Fruit fly (Drosophila melanogaster): ENCODE measurements around the gene Boh2.

Boh2 gene

DNA sequence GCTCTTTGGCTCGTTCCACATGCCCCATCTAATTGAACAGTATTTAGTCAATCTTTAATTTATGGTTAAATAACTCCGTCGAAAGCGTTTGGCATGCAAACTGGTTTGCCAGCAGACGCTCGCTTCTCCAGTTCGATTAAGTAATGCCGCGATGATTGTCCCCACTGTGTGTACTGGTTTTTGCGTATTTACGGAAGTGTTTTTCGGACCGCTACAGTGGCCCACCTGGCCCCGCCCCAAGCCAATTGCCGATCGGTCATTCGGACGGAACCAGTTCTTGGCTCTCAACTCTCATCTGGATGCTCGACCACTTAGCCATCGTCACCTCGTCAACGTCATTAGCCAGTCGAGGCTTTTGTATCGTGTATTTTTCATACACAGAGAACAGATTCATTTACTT lies 17.9 kb downstream of the Boh2 start:
- 0 out of 4 replicates have a peak, but pooled peaks have one; percentile 5 for TF ChIP-seq chinmo (GFP tag; IDR thresholded peaks at IDR 0.05; ENCODE audit: partially characterized antibody)
- TF ChIP-seq CG3847 (GFP tag; IDR thresholded peaks at IDR 0.05) = no peak
- TF ChIP-seq dmrt11E (tag; optimal IDR thresholded peaks at IDR 0.05) = no peak
- peak in 1 of 2 experiments; percentile 21 for TF ChIP-seq Eip74EF (GFP tag; optimal IDR thresholded peaks at IDR 0.05)
- TF ChIP-seq fd96Cb (tag; optimal IDR thresholded peaks at IDR 0.05) = no peak
- TF ChIP-seq CG4360 (GFP tag; IDR thresholded peaks at IDR 0.05) = no peak
- 0 out of 2 replicates have a peak, but pooled peaks have one; percentile 32 for TF ChIP-seq Awh (GFP tag; IDR thresholded peaks at IDR 0.05)
- no peak for TF ChIP-seq Bgb (GFP tag; IDR thresholded peaks at IDR 0.05; ENCODE audit: partially characterized antibody)
- TF ChIP-seq slbo (GFP tag; IDR thresholded peaks at IDR 0.05) = no peak

DNA sequence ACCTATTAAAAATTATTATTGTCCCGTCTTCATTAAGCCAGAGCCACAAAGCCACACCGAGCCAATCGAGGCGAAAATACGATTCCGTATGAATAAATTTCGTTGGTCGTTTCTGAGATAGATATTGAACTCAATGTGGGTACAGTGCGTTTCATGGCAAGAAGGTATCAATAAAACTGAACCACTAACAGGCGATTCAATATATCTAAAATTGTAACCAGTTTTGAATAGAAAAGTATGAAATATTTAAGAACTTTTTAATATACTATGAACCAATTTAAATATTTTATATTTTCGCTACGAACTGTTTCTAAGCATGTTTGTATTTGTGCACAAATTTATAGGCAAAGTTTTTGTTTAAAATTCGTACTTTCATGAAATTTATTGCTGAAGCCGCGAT lies 20.2 kb downstream of the Boh2 start:
- TF ChIP-seq Hmx (GFP tag; optimal IDR thresholded peaks at IDR 0.05) (no peak), jumu (GFP tag; optimal IDR thresholded peaks at IDR 0.05) (no peak), CG2678 (tag; optimal IDR thresholded peaks at IDR 0.05) (peak; percentile 71), Xbp1 (GFP tag; optimal IDR thresholded peaks at IDR 0.05) (peak; percentile 46), Atf3 (GFP tag; optimal IDR thresholded peaks at IDR 0.05) (no peak), Sin3A (optimal IDR thresholded peaks at IDR 0.05) (no peak), CG17359 (tag; optimal IDR thresholded peaks at IDR 0.05) (peak; percentile 38), CG11695 (GFP tag; IDR thresholded peaks at IDR 0.05) (peak; percentile 86), ranshi (GFP tag; IDR thresholded peaks at IDR 0.05) (no peak), cas (GFP tag; IDR thresholded peaks at IDR 0.05) (no peak), kah (GFP tag; optimal IDR thresholded peaks at IDR 0.05) (no peak), vnd (GFP tag; IDR thresholded peaks at IDR 0.05; ENCODE audit: partially characterized antibody) (no peak), luna (GFP tag; optimal IDR thresholded peaks at IDR 0.05) (no peak), CG43689 (GFP tag; IDR thresholded peaks at IDR 0.05) (no peak), E2f1 (GFP tag; IDR thresholded peaks at IDR 0.05) (peak; percentile 35; the same call in 1 of the 2 replicates), CG10543 (GFP tag; optimal IDR thresholded peaks at IDR 0.05) (no peak), fd102C (GFP tag; optimal IDR thresholded peaks at IDR 0.05) (no peak), Meics (GFP tag; optimal IDR thresholded peaks at IDR 0.05) (peak; percentile 71), Dbx (GFP tag; IDR thresholded peaks at IDR 0.05) (peak; percentile 27; the same call in 1 of the 3 replicates), CG31224 (GFP tag; IDR thresholded peaks at IDR 0.05) (peak; percentile 46; the same call in 1 of the 2 replicates), Camta (GFP tag; optimal IDR thresholded peaks at IDR 0.05) (no peak), CG15269 (tag; optimal IDR thresholded peaks at IDR 0.05) (peak; percentile 79), row (GFP tag; IDR thresholded peaks at IDR 0.05) (peak; percentile 62; the same call in 2 of the 3 replicates), phol (tag; optimal IDR thresholded peaks at IDR 0.05) (no peak), Bteb2 (GFP tag; optimal IDR thresholded peaks at IDR 0.05) (peak; percentile 51), Pdp1 (GFP tag; optimal IDR thresholded peaks at IDR 0.05) (peak in 1 of 2 experiments; percentile 18), CG1832 (GFP tag; optimal IDR thresholded peaks at IDR 0.05) (no peak), dati (GFP tag; IDR thresholded peaks at IDR 0.05) (no peak), lov (optimal IDR thresholded peaks at IDR 0.05) (no peak), lov (GFP tag; IDR thresholded peaks at IDR 0.05) (no peak), CG4282 (GFP tag; optimal IDR thresholded peaks at IDR 0.05) (no peak), CG12104 (GFP tag; optimal IDR thresholded peaks at IDR 0.05) (peak; percentile 2), CG1233 (GFP tag; optimal IDR thresholded peaks at IDR 0.05) (no peak), ap (GFP tag; IDR thresholded peaks at IDR 0.05) (no peak), CG11093 (GFP tag; IDR thresholded peaks at IDR 0.05) (no peak), oc (tag; optimal IDR thresholded peaks at IDR 0.05) (no peak), da (GFP tag; optimal IDR thresholded peaks at IDR 0.05) (no peak), ERR (GFP tag; optimal IDR thresholded peaks at IDR 0.05) (no peak), tx (GFP tag; optimal IDR thresholded peaks at IDR 0.05) (peak; percentile 13), CTCF (GFP tag; optimal IDR thresholded peaks at IDR 0.05) (no peak), Rfx (GFP tag; IDR thresholded peaks at IDR 0.05) (peak; percentile 93), CG18011 (GFP tag; optimal IDR thresholded peaks at IDR 0.05) (peak; percentile 18)

All from whole organism, embryonic.